Fruit fly (Drosophila melanogaster): ENCODE measurements around the gene sbr.

- no peak for TF ChIP-seq EcR (GFP tag; optimal IDR thresholded peaks at IDR 0.05)
- TF ChIP-seq gl (tag; optimal IDR thresholded peaks at IDR 0.05) = no peak
Observed at dm6 chrX:10845256-10845655, 1.6 kb downstream of the sbr start.

All from whole organism, pupa.